Fruit fly (Drosophila melanogaster) Kc167 (cell line): Measurements from ENCODE around the gene CG5592.

Source experiments
- Myc ChIP-seq: fragments of >200 bp; optimal IDR thresholded peaks from 2 replicates; lab custom pipeline; 2017; ENCODE audit warnings: missing external identifiers
- Sin3A ChIP-seq: fragments of >200 bp; optimal IDR thresholded peaks from 2 replicates; lab custom pipeline; 2018; ENCODE audit warnings: missing external identifiers
- h ChIP-seq: fragments of >200 bp; optimal IDR thresholded peaks from 3 replicates; lab custom pipeline; 2018; ENCODE audit warnings: missing external identifiers
- psq ChIP-seq: fragments of >200 bp; optimal IDR thresholded peaks from 2 replicates; lab custom pipeline; 2017; ENCODE audit warnings: missing external identifiers
- ttk ChIP-seq: sonication (Bioruptor generic); optimal IDR thresholded peaks from 2 replicates; lab custom pipeline; 2017; ENCODE audit warnings: missing external identifiers

DNA sequence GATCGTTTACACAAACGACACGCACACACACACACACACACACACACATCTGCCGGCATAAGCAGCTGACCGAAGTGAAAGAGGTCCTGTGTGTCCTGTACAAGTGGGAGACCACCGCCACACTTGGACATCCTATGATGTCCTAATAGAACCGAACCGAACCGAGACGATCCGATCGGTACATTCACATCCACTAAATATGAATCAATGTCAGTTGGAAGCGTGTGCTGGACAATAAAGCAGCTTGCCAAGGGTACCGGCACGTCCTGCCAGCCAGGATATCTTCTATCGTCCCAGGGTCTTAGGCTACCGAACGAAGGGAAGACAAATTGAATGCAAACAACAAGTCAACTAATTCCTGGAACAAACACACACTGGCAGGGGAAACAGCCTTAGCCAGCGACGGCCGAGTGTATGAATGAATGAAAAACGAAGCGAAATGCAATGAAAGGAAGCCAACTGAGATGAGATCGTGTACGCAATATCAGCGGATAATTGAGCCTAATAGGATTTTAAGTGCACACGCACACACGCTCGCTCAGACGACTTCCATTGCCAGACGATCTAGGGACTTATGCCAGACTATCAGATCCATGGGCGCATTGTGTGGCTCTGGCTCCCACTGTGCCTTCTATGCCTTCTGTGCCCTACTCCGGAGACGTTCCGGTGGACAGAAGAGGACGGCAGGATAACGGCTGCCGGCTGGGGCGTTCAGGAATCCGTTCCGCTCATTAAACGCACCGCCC lies 41.2 kb upstream of the CG5592 start:
- TF ChIP-seq Myc (lab: Kevin White, UChicago): no peak
- TF ChIP-seq Sin3A (lab: Kevin White, UChicago): no peak
- TF ChIP-seq h: no peak
- TF ChIP-seq psq (lab: Kevin White, UChicago): no peak
- TF ChIP-seq ttk (lab: Kevin White, UChicago): no peak
